Fruit fly (Drosophila melanogaster) whole organism, embryonic: Measurements from ENCODE around the gene grass.
A peak's percentile ranks its signal among the peaks of the same experiment; 100 is the strongest.

ENCODE experiments used
- Aef1 ChIP-seq: fragments of 200-800 bp; sonication (Bioruptor generic); IDR thresholded peaks from 3 replicates; pipeline ENCODE4 v1.3.6; 2022; ENCODE audit warnings: missing biosample characterization, missing genetic modification characterization
- Asciz ChIP-seq: fragments of 200-800 bp; sonication (Bioruptor generic); optimal IDR thresholded peaks from 2 replicates; lab custom pipeline; 2017; ENCODE audit warnings: missing biosample characterization, mild to moderate bottlenecking, missing genetic modification characterization, missing genetic modification reagents
- Blimp-1 ChIP-seq: fragments of 200-800 bp; sonication (Bioruptor generic); optimal IDR thresholded peaks from 3 replicates; lab custom pipeline; 2018; ENCODE audit warnings: missing biosample characterization, missing genetic modification characterization, mild to moderate bottlenecking, moderate library complexity, missing genetic modification reagents
- CG11695 ChIP-seq: fragments of 200-800 bp; sonication (Bioruptor generic); IDR thresholded peaks from 3 replicates; pipeline ENCODE4 v1.3.6; 2022; ENCODE audit warnings: missing biosample characterization, missing genetic modification characterization
- CG12219 ChIP-seq: fragments of 200-800 bp; sonication (Bioruptor generic); optimal IDR thresholded peaks from 3 replicates; lab custom pipeline; 2018; ENCODE audit warnings: missing biosample characterization, mild to moderate bottlenecking, missing genetic modification characterization
- CG12659 ChIP-seq: fragments of 200-800 bp; sonication (Bioruptor generic); optimal IDR thresholded peaks from 3 replicates; lab custom pipeline; 2017; ENCODE audit warnings: mild to moderate bottlenecking, missing biosample characterization, missing genetic modification reagents, missing genetic modification characterization
- CG13624 ChIP-seq: fragments of 200-800 bp; sonication (Bioruptor generic); optimal IDR thresholded peaks from 2 replicates; lab custom pipeline; 2016; ENCODE audit warnings: missing biosample characterization, missing genetic modification characterization
- CG13775 ChIP-seq: fragments of 200-800 bp; sonication (Bioruptor generic); optimal IDR thresholded peaks from 3 replicates; lab custom pipeline; 2017; ENCODE audit warnings: missing biosample characterization, mild to moderate bottlenecking, missing genetic modification characterization
- CG1602 ChIP-seq: fragments of 200-800 bp; sonication (Bioruptor generic); optimal IDR thresholded peaks from 3 replicates; lab custom pipeline; 2016; ENCODE audit warnings: missing biosample characterization, missing genetic modification characterization
- CG2120 ChIP-seq: fragments of 200-800 bp; sonication (Bioruptor generic); optimal IDR thresholded peaks from 3 replicates; lab custom pipeline; 2016; ENCODE audit warnings: missing biosample characterization, missing genetic modification characterization
- CG2712 ChIP-seq: fragments of 200-800 bp; optimal IDR thresholded peaks from 3 replicates; lab custom pipeline; 2019; ENCODE audit warnings: missing biosample characterization, mild to moderate bottlenecking, missing genetic modification characterization, moderate library complexity
- CG30431 ChIP-seq: fragments of 200-800 bp; sonication (Bioruptor generic); optimal IDR thresholded peaks from 2 replicates; lab custom pipeline; 2017; ENCODE audit warnings: missing biosample characterization, missing genetic modification characterization
- CG31441 ChIP-seq: fragments of 200-800 bp; sonication (Bioruptor generic); IDR thresholded peaks from 2 replicates; pipeline ENCODE4 v1.3.6; 2022; ENCODE audit warnings: missing biosample characterization, missing genetic modification characterization
- CG32532 ChIP-seq: fragments of 200-800 bp; sonication (Bioruptor generic); IDR thresholded peaks from 2 replicates; pipeline ENCODE4 v1.3.6; 2022; ENCODE audit warnings: missing biosample characterization, missing genetic modification characterization
- CG3281 ChIP-seq: fragments of 200-800 bp; sonication (Bioruptor generic); optimal IDR thresholded peaks from 3 replicates; lab custom pipeline; 2017; ENCODE audit warnings: missing biosample characterization, mild to moderate bottlenecking, missing genetic modification characterization
- CG34376 ChIP-seq: fragments of 200-800 bp; sonication (Bioruptor generic); optimal IDR thresholded peaks from 2 replicates; lab custom pipeline; 2018; ENCODE audit warnings: missing biosample characterization, mild to moderate bottlenecking, missing genetic modification characterization
- CG3838 ChIP-seq: fragments of 200-800 bp; sonication (Bioruptor generic); optimal IDR thresholded peaks from 3 replicates; lab custom pipeline; 2016; ENCODE audit warnings: missing biosample characterization, missing genetic modification characterization
- CG4424 ChIP-seq: fragments of 200-800 bp; sonication (Bioruptor generic); optimal IDR thresholded peaks from 3 replicates; lab custom pipeline; 2016; ENCODE audit warnings: missing biosample characterization, missing genetic modification characterization
- CG6683 ChIP-seq: fragments of 200-800 bp; sonication (Bioruptor generic); optimal IDR thresholded peaks from 2 replicates; lab custom pipeline; 2017; ENCODE audit warnings: missing biosample characterization, mild to moderate bottlenecking, missing genetic modification characterization, missing genetic modification reagents
- CG8359 ChIP-seq: fragments of 200-800 bp; sonication (Bioruptor generic); optimal IDR thresholded peaks from 2 replicates; lab custom pipeline; 2017; ENCODE audit warnings: missing biosample characterization, mild to moderate bottlenecking, missing genetic modification characterization, borderline replicate concordance
- CG9727 ChIP-seq: fragments of 200-800 bp; sonication (Bioruptor generic); optimal IDR thresholded peaks from 3 replicates; lab custom pipeline; 2017; ENCODE audit warnings: missing biosample characterization, mild to moderate bottlenecking, missing genetic modification characterization
- CG9797 ChIP-seq: fragments of 200-800 bp; sonication (Bioruptor generic); optimal IDR thresholded peaks from 3 replicates; lab custom pipeline; 2018; ENCODE audit warnings: missing biosample characterization, mild to moderate bottlenecking, missing genetic modification characterization
- Dbx ChIP-seq: fragments of 200-800 bp; sonication (Bioruptor generic); IDR thresholded peaks from 3 replicates; pipeline ENCODE4 v1.3.6; 2022; ENCODE audit warnings: missing biosample characterization, missing genetic modification characterization
- Ets97D ChIP-seq: fragments of 200-800 bp; sonication (Bioruptor generic); optimal IDR thresholded peaks from 3 replicates; lab custom pipeline; 2016; ENCODE audit warnings: missing biosample characterization, missing genetic modification characterization
- Gsc ChIP-seq: fragments of 200-800 bp; sonication (Bioruptor generic); IDR thresholded peaks from 2 replicates; pipeline ENCODE4 v1.3.6; 2022; ENCODE audit warnings: missing biosample characterization, missing genetic modification characterization
- HLHmδ ChIP-seq: fragments of 200-800 bp; sonication (Bioruptor generic); optimal IDR thresholded peaks from 2 replicates; lab custom pipeline; 2018; ENCODE audit warnings: missing biosample characterization, mild to moderate bottlenecking, missing genetic modification characterization, moderate library complexity
- Hr3 ChIP-seq: fragments of 200-800 bp; sonication (Bioruptor generic); optimal IDR thresholded peaks from 3 replicates; lab custom pipeline; 2016; ENCODE audit warnings: missing biosample characterization, missing genetic modification characterization
- Lhr ChIP-seq: fragments of 200-800 bp; sonication (Bioruptor generic); optimal IDR thresholded peaks from 3 replicates; lab custom pipeline; 2017; ENCODE audit warnings: mild to moderate bottlenecking, missing biosample characterization, missing genetic modification reagents, missing genetic modification characterization
- MBD-R2 ChIP-seq: fragments of 200-800 bp; sonication (Bioruptor generic); IDR thresholded peaks from 2 replicates; pipeline ENCODE4 v1.3.6; 2022; ENCODE audit warnings: missing biosample characterization, missing genetic modification characterization
- MTF-1 ChIP-seq: fragments of 200-800 bp; sonication (Bioruptor generic); optimal IDR thresholded peaks from 2 replicates; lab custom pipeline; 2018; ENCODE audit warnings: missing biosample characterization, mild to moderate bottlenecking, missing genetic modification characterization, borderline replicate concordance
- Max ChIP-seq: fragments of 200-800 bp; sonication (Bioruptor generic); optimal IDR thresholded peaks from 2 replicates; lab custom pipeline; 2016; ENCODE audit warnings: missing biosample characterization, mild to moderate bottlenecking, missing genetic modification characterization
- Meics ChIP-seq: fragments of 200-800 bp; sonication (Bioruptor generic); optimal IDR thresholded peaks from 2 replicates; lab custom pipeline; 2017; ENCODE audit warnings: missing biosample characterization, mild to moderate bottlenecking, missing genetic modification characterization
- Poxn ChIP-seq: fragments of 200-800 bp; sonication (Bioruptor generic); IDR thresholded peaks from 2 replicates; pipeline ENCODE4 v1.3.6; 2022; ENCODE audit warnings: missing biosample characterization, missing genetic modification characterization
- Rfx ChIP-seq: fragments of 200-800 bp; sonication (Bioruptor generic); IDR thresholded peaks from 2 replicates; pipeline ENCODE4 v1.3.6; 2022; ENCODE audit warnings: missing biosample characterization, missing genetic modification characterization
- Rx ChIP-seq: fragments of 200-800 bp; sonication (Bioruptor generic); IDR thresholded peaks from 2 replicates; pipeline ENCODE4 v1.3.6; 2022; ENCODE audit warnings: missing biosample characterization, missing genetic modification characterization
- Stat92E ChIP-seq, 3 experiments: fragments of >200 bp in 2 of 3; fragments of 200-800 bp in 1 of 3; sonication (Bioruptor generic) in 1 of 3; optimal IDR thresholded peaks; 2 replicates each; lab custom pipeline; 2017 to 2019; ENCODE audit warnings: missing biosample characterization in 3 of 3, missing genetic modification characterization in 3 of 3, mild to moderate bottlenecking in 1 of 3, moderate library complexity in 1 of 3
- caup ChIP-seq: fragments of 200-800 bp; sonication (Bioruptor generic); optimal IDR thresholded peaks from 3 replicates; lab custom pipeline; 2017; ENCODE audit warnings: missing biosample characterization, mild to moderate bottlenecking, missing genetic modification characterization, moderate library complexity; ENCODE audit not compliant: severe bottlenecking
- chif ChIP-seq, 2 experiments: fragments of 200-800 bp; sonication (Bioruptor generic); optimal IDR thresholded peaks; 3 replicates each; lab custom pipeline; 2016; ENCODE audit warnings: missing biosample characterization in 2 of 2, missing genetic modification characterization in 2 of 2
- crp ChIP-seq, 2 experiments: fragments of 200-800 bp; sonication (Bioruptor generic); optimal IDR thresholded peaks; 2 replicates in 1 of 2; 3 replicates in 1 of 2; lab custom pipeline; 2017; ENCODE audit warnings: missing biosample characterization in 2 of 2, missing genetic modification characterization in 2 of 2, mild to moderate bottlenecking in 1 of 2, moderate library complexity in 1 of 2
- dimm ChIP-seq: fragments of 200-800 bp; sonication (Bioruptor generic); IDR thresholded peaks from 2 replicates; pipeline ENCODE4 v1.3.6; 2022; ENCODE audit warnings: missing biosample characterization, missing genetic modification characterization
- fd102C ChIP-seq: fragments of 200-800 bp; sonication (Bioruptor generic); optimal IDR thresholded peaks from 2 replicates; lab custom pipeline; 2018; ENCODE audit warnings: missing biosample characterization, mild to moderate bottlenecking, missing genetic modification characterization, moderate library complexity
- kay ChIP-seq: fragments of 200-800 bp; sonication (Bioruptor generic); optimal IDR thresholded peaks from 2 replicates; lab custom pipeline; 2016; ENCODE audit warnings: missing biosample characterization, missing genetic modification characterization
- pan ChIP-seq, 4 experiments: fragments of >200 bp in 3 of 4; fragments of 200-800 bp in 1 of 4; sonication (Bioruptor generic) in 1 of 4; optimal IDR thresholded peaks in 3 of 4; IDR thresholded peaks in 1 of 4; 2 replicates each; pipeline versions ENCODE4 v1.3.6 to Lab custom; 2017 to 2022; ENCODE audit warnings: missing biosample characterization in 2 of 4, missing genetic modification characterization in 2 of 4, mixed read lengths in 1 of 4
- shn ChIP-seq: fragments of 200-800 bp; sonication (Bioruptor generic); optimal IDR thresholded peaks from 3 replicates; lab custom pipeline; 2016; ENCODE audit warnings: missing biosample characterization, missing genetic modification characterization
- unpg ChIP-seq: fragments of 200-800 bp; sonication (Bioruptor generic); optimal IDR thresholded peaks from 3 replicates; lab custom pipeline; 2018; ENCODE audit warnings: missing biosample characterization, mild to moderate bottlenecking, missing genetic modification characterization, moderate library complexity
- usp ChIP-seq: fragments of >200 bp; optimal IDR thresholded peaks from 2 replicates; lab custom pipeline; 2017; ENCODE audit warnings: missing biosample characterization, missing genetic modification characterization
- wek ChIP-seq: fragments of 200-800 bp; sonication (Bioruptor generic); optimal IDR thresholded peaks from 3 replicates; lab custom pipeline; 2018; ENCODE audit warnings: missing biosample characterization, mild to moderate bottlenecking, missing genetic modification characterization, moderate library complexity

Gene grass

dm6 chr3R:27152129-27152968 lies 5.4 kb upstream of the grass start (continued):
- TF ChIP-seq Poxn (no peak), Rx (GFP tag; lab: Robert Waterston, UW) (no peak), MBD-R2 (GFP tag; lab: Robert Waterston, UW) (no peak; the same call in 1 of the 2 replicates), caup (GFP tag; lab: Kevin White, UChicago) (peak; percentile 47), CG1602 (no peak), Rfx (GFP tag; lab: Robert Waterston, UW) (peak; percentile 70), CG2120 (GFP tag; lab: Kevin White, UChicago) (peak; percentile 74), Asciz (GFP tag; lab: Kevin White, UChicago) (peak; percentile 33), Blimp-1 (GFP tag; lab: Kevin White, UChicago) (peak; percentile 73), CG2712 (tag; lab: Kevin White, UChicago) (peak; percentile 56), Stat92E (GFP tag; optimal IDR thresholded peaks at IDR 0.05; lab: Kevin White, UChicago) (no peak), CG9797 (no peak), CG8359 (no peak), CG6683 (GFP tag; lab: Kevin White, UChicago) (no peak), HLHmδ (no peak), Gsc (GFP tag; lab: Robert Waterston, UW) (no peak), CG34376 (GFP tag; lab: Kevin White, UChicago) (no peak), unpg (GFP tag; lab: Kevin White, UChicago) (peak; percentile 66), chif (GFP tag; optimal IDR thresholded peaks at IDR 0.05; lab: Kevin White, UChicago) (no peak), CG13775 (GFP tag; lab: Kevin White, UChicago) (peak; percentile 43), Ets97D (no peak), crp (GFP tag; optimal IDR thresholded peaks at IDR 0.05; lab: Kevin White, UChicago) (peak in 1 of 2 experiments; percentile 63), Lhr (GFP tag; lab: Kevin White, UChicago) (no peak), CG13624 (peak; percentile 46), CG4424 (GFP tag; lab: Kevin White, UChicago) (no peak), CG9727 (GFP tag; lab: Kevin White, UChicago) (peak; percentile 49), dimm (GFP tag; lab: Robert Waterston, UW) (no peak), pan (optimal IDR thresholded peaks at IDR 0.05; lab: Kevin White, UChicago) (no peak), pan (GFP tag; optimal IDR thresholded peaks at IDR 0.05 in 1 of 2, IDR thresholded peaks at IDR 0.05 in 1 of 2) (peak in 1 of 2 experiments; percentile 13), wek (GFP tag; lab: Kevin White, UChicago) (no peak), CG3838 (GFP tag; lab: Kevin White, UChicago) (no peak), CG11695 (GFP tag; lab: Robert Waterston, UW) (peak; percentile 54; the same call in 2 of the 3 replicates), kay (GFP tag; lab: Kevin White, UChicago) (no peak), usp (GFP tag; lab: Kevin White, UChicago) (no peak), fd102C (no peak), shn (GFP tag; lab: Kevin White, UChicago) (peak; percentile 29), Max (GFP tag; lab: Kevin White, UChicago) (no peak), CG3281 (GFP tag; lab: Kevin White, UChicago) (peak; percentile 62), CG30431 (peak; percentile 19), Aef1 (0 out of 3 replicates have a peak, but pooled peaks have one; percentile 13), CG12219 (peak; percentile 16), MTF-1 (GFP tag; lab: Kevin White, UChicago) (no peak), CG32532 (peak; percentile 50), CG31441 (GFP tag; lab: Robert Waterston, UW) (peak; percentile 58), Meics (GFP tag; lab: Kevin White, UChicago) (peak; percentile 63), Dbx (peak; percentile 50; the same call in 1 of the 3 replicates), CG12659 (GFP tag; lab: Kevin White, UChicago) (peak; percentile 34), Hr3 (GFP tag; lab: Kevin White, UChicago) (peak; percentile 32)
